Fruit fly (Drosophila melanogaster) whole organism, embryonic: Measurements from ENCODE around the gene CG14352.

Experiments used
- Asciz ChIP-seq: fragments of 200-800 bp; sonication (Bioruptor generic); optimal IDR thresholded peaks from 2 replicates; lab custom pipeline; 2017; ENCODE audit warnings: missing biosample characterization, mild to moderate bottlenecking, missing genetic modification characterization, missing genetic modification reagents
- B-H1 ChIP-seq: fragments of 200-800 bp; sonication (Bioruptor generic); IDR thresholded peaks from 3 replicates; pipeline ENCODE4 v1.3.6; 2022; ENCODE audit warnings: missing biosample characterization, missing genetic modification characterization
- BEAF-32 ChIP-seq: fragments of 200-800 bp; sonication (Bioruptor generic); optimal IDR thresholded peaks from 3 replicates; lab custom pipeline; 2017; ENCODE audit warnings: missing biosample characterization, missing genetic modification characterization, mild to moderate bottlenecking, moderate library complexity, missing genetic modification reagents
- Bteb2 ChIP-seq: fragments of 200-800 bp; sonication (Bioruptor generic); optimal IDR thresholded peaks from 2 replicates; lab custom pipeline; 2016; ENCODE audit warnings: missing biosample characterization, missing genetic modification characterization
- CG10267 ChIP-seq: fragments of 200-800 bp; sonication (Bioruptor generic); optimal IDR thresholded peaks from 2 replicates; lab custom pipeline; 2018; ENCODE audit warnings: missing biosample characterization, mild to moderate bottlenecking, missing genetic modification characterization, moderate library complexity
- CG10462 ChIP-seq: fragments of 200-800 bp; sonication (Bioruptor generic); optimal IDR thresholded peaks from 2 replicates; lab custom pipeline; 2016; ENCODE audit warnings: missing biosample characterization, missing genetic modification characterization
- CG11085 ChIP-seq: fragments of 200-800 bp; sonication (Bioruptor generic); IDR thresholded peaks from 2 replicates; pipeline ENCODE4 v1.3.6; 2022; ENCODE audit warnings: missing biosample characterization, missing genetic modification characterization
- CG11093 ChIP-seq: fragments of 200-800 bp; sonication (Bioruptor generic); IDR thresholded peaks from 3 replicates; pipeline ENCODE4 v1.3.6; 2022; ENCODE audit warnings: missing biosample characterization, missing genetic modification characterization
- CG11723 ChIP-seq: fragments of 200-800 bp; sonication (Bioruptor generic); optimal IDR thresholded peaks from 2 replicates; lab custom pipeline; 2017; ENCODE audit warnings: missing biosample characterization, mild to moderate bottlenecking, missing genetic modification characterization
- CG13624 ChIP-seq: fragments of 200-800 bp; sonication (Bioruptor generic); optimal IDR thresholded peaks from 2 replicates; lab custom pipeline; 2016; ENCODE audit warnings: missing biosample characterization, missing genetic modification characterization
- CG1792 ChIP-seq: fragments of 200-800 bp; sonication (Bioruptor generic); optimal IDR thresholded peaks from 2 replicates; lab custom pipeline; 2016; ENCODE audit warnings: missing biosample characterization, missing genetic modification characterization
- CG18619 ChIP-seq: fragments of 200-800 bp; sonication (Bioruptor generic); optimal IDR thresholded peaks from 3 replicates; lab custom pipeline; 2017; ENCODE audit warnings: missing biosample characterization, mild to moderate bottlenecking, missing genetic modification characterization
- CG2120 ChIP-seq: fragments of 200-800 bp; sonication (Bioruptor generic); optimal IDR thresholded peaks from 3 replicates; lab custom pipeline; 2016; ENCODE audit warnings: missing biosample characterization, missing genetic modification characterization
- CG34376 ChIP-seq: fragments of 200-800 bp; sonication (Bioruptor generic); optimal IDR thresholded peaks from 2 replicates; lab custom pipeline; 2018; ENCODE audit warnings: missing biosample characterization, mild to moderate bottlenecking, missing genetic modification characterization
- CG4282 ChIP-seq: fragments of 200-800 bp; sonication (Bioruptor generic); optimal IDR thresholded peaks from 2 replicates; lab custom pipeline; 2016; ENCODE audit warnings: missing biosample characterization, missing genetic modification characterization
- CG5953 ChIP-seq: fragments of 200-800 bp; sonication (Bioruptor generic); IDR thresholded peaks from 2 replicates; pipeline ENCODE4 v1.3.6; 2022; ENCODE audit warnings: missing biosample characterization, missing genetic modification characterization
- CG6254 ChIP-seq: fragments of 200-800 bp; sonication (Bioruptor generic); optimal IDR thresholded peaks from 3 replicates; lab custom pipeline; 2017; ENCODE audit warnings: mild to moderate bottlenecking, missing biosample characterization, missing genetic modification reagents, missing genetic modification characterization
- CG6791 ChIP-seq: fragments of 200-800 bp; sonication (Bioruptor generic); IDR thresholded peaks from 3 replicates; pipeline ENCODE4 v1.3.6; 2022; ENCODE audit warnings: missing biosample characterization, missing genetic modification characterization; ENCODE audit not compliant: partially characterized antibody
- CG7271 ChIP-seq: fragments of 200-800 bp; sonication (Bioruptor generic); optimal IDR thresholded peaks from 2 replicates; lab custom pipeline; 2018; ENCODE audit warnings: missing biosample characterization, mild to moderate bottlenecking, missing genetic modification characterization, moderate library complexity
- CG7928 ChIP-seq: fragments of 200-800 bp; sonication (Bioruptor generic); optimal IDR thresholded peaks from 2 replicates; lab custom pipeline; 2017; ENCODE audit warnings: missing biosample characterization, mild to moderate bottlenecking, missing genetic modification characterization
- CG9215 ChIP-seq: fragments of 200-800 bp; sonication (Bioruptor generic); IDR thresholded peaks from 2 replicates; pipeline ENCODE4 v1.3.6; 2022; ENCODE audit warnings: missing biosample characterization, missing genetic modification characterization
- CG9437 ChIP-seq: fragments of 200-800 bp; sonication (Bioruptor generic); optimal IDR thresholded peaks from 2 replicates; lab custom pipeline; 2018; ENCODE audit warnings: missing biosample characterization, mild to moderate bottlenecking, missing genetic modification characterization
- CTCF ChIP-seq: fragments of 200-800 bp; sonication (Bioruptor generic); optimal IDR thresholded peaks from 2 replicates; lab custom pipeline; 2017; ENCODE audit warnings: missing biosample characterization, mild to moderate bottlenecking, missing genetic modification characterization, moderate library complexity
- Eip74EF ChIP-seq, 2 experiments: fragments of 200-800 bp in 1 of 2; fragments of >200 bp in 1 of 2; sonication (Bioruptor generic) in 1 of 2; optimal IDR thresholded peaks; 2 replicates each; lab custom pipeline; 2017 to 2019; ENCODE audit warnings: missing biosample characterization in 2 of 2, missing genetic modification characterization in 2 of 2, mild to moderate bottlenecking in 1 of 2, moderate library complexity in 1 of 2
- HLH4C ChIP-seq: fragments of 200-800 bp; sonication (Bioruptor generic); IDR thresholded peaks from 3 replicates; pipeline ENCODE4 v1.3.6; 2022; ENCODE audit warnings: missing biosample characterization, missing genetic modification characterization; ENCODE audit not compliant: partially characterized antibody
- Hey ChIP-seq: fragments of 200-800 bp; sonication (Bioruptor generic); optimal IDR thresholded peaks from 3 replicates; lab custom pipeline; 2018; ENCODE audit warnings: missing biosample characterization, mild to moderate bottlenecking, missing genetic modification characterization
- HmgZ ChIP-seq: fragments of 200-800 bp; sonication (Bioruptor generic); optimal IDR thresholded peaks from 2 replicates; lab custom pipeline; 2018; ENCODE audit warnings: missing biosample characterization, mild to moderate bottlenecking, missing genetic modification characterization
- Mad ChIP-seq: fragments of 200-800 bp; sonication (Bioruptor generic); optimal IDR thresholded peaks from 2 replicates; lab custom pipeline; 2016; ENCODE audit warnings: missing biosample characterization, missing genetic modification characterization
- Ravus ChIP-seq: fragments of 200-800 bp; sonication (Bioruptor generic); IDR thresholded peaks from 2 replicates; pipeline ENCODE4 v1.3.6; 2022; ENCODE audit warnings: missing biosample characterization, missing genetic modification characterization
- Sry-δ ChIP-seq: fragments of 200-800 bp; sonication (Bioruptor generic); optimal IDR thresholded peaks from 2 replicates; lab custom pipeline; 2016; ENCODE audit warnings: missing biosample characterization, missing genetic modification characterization
- ac ChIP-seq: fragments of 200-800 bp; sonication (Bioruptor generic); optimal IDR thresholded peaks from 3 replicates; lab custom pipeline; 2017; ENCODE audit warnings: missing biosample characterization, mild to moderate bottlenecking, missing genetic modification characterization
- ara ChIP-seq: fragments of 200-800 bp; sonication (Bioruptor generic); IDR thresholded peaks from 2 replicates; pipeline ENCODE4 v1.3.6; 2022; ENCODE audit warnings: missing biosample characterization, missing genetic modification characterization
- ash1 ChIP-seq: fragments of 200-800 bp; sonication (Bioruptor generic); optimal IDR thresholded peaks from 2 replicates; lab custom pipeline; 2018; ENCODE audit warnings: missing biosample characterization, mild to moderate bottlenecking, missing genetic modification characterization
- cad ChIP-seq: fragments of >200 bp; optimal IDR thresholded peaks from 2 replicates; lab custom pipeline; 2017; ENCODE audit warnings: missing biosample characterization, missing genetic modification characterization
- chn ChIP-seq: fragments of 200-800 bp; sonication (Bioruptor generic); optimal IDR thresholded peaks from 2 replicates; lab custom pipeline; 2016; ENCODE audit warnings: missing biosample characterization, missing genetic modification characterization
- da ChIP-seq: fragments of 200-800 bp; sonication (Bioruptor generic); optimal IDR thresholded peaks from 2 replicates; lab custom pipeline; 2016; ENCODE audit warnings: missing biosample characterization, missing genetic modification characterization
- ewg ChIP-seq: fragments of 200-800 bp; sonication (Bioruptor generic); optimal IDR thresholded peaks from 3 replicates; lab custom pipeline; 2017; ENCODE audit warnings: mild to moderate bottlenecking, missing biosample characterization, missing genetic modification reagents, missing genetic modification characterization
- exex ChIP-seq: fragments of 200-800 bp; sonication (Bioruptor generic); optimal IDR thresholded peaks from 4 replicates; lab custom pipeline; 2018; ENCODE audit warnings: missing biosample characterization, mild to moderate bottlenecking, missing genetic modification characterization, moderate library complexity
- ftz-f1 ChIP-seq: fragments of 200-800 bp; sonication (Bioruptor generic); optimal IDR thresholded peaks from 2 replicates; lab custom pipeline; 2016; ENCODE audit warnings: missing biosample characterization, missing genetic modification characterization
- jing ChIP-seq: fragments of 200-800 bp; sonication (Bioruptor generic); optimal IDR thresholded peaks from 2 replicates; lab custom pipeline; 2018; ENCODE audit warnings: missing biosample characterization, mild to moderate bottlenecking, missing genetic modification characterization
- mld ChIP-seq: fragments of 200-800 bp; sonication (Bioruptor generic); IDR thresholded peaks from 3 replicates; pipeline ENCODE4 v1.3.6; 2022; ENCODE audit warnings: missing biosample characterization, missing genetic modification characterization; ENCODE audit not compliant: partially characterized antibody
- nerfin-1 ChIP-seq: fragments of 200-800 bp; sonication (Bioruptor generic); optimal IDR thresholded peaks from 3 replicates; lab custom pipeline; 2019; ENCODE audit warnings: missing biosample characterization, mild to moderate bottlenecking, missing genetic modification characterization, moderate library complexity
- nerfin-2 ChIP-seq: fragments of 200-800 bp; sonication (Bioruptor generic); IDR thresholded peaks from 2 replicates; pipeline ENCODE4 v1.3.6; 2022; ENCODE audit warnings: missing biosample characterization, missing genetic modification characterization; ENCODE audit not compliant: partially characterized antibody
- schlank ChIP-seq: fragments of 200-800 bp; sonication (Bioruptor generic); optimal IDR thresholded peaks from 2 replicates; lab custom pipeline; 2018; ENCODE audit warnings: missing biosample characterization, mild to moderate bottlenecking, missing genetic modification characterization
- stc ChIP-seq: fragments of 200-800 bp; sonication (Bioruptor generic); IDR thresholded peaks from 2 replicates; pipeline ENCODE4 v1.3.6; 2022; ENCODE audit warnings: missing biosample characterization, missing genetic modification characterization
- tgo ChIP-seq: fragments of 200-800 bp; sonication (Bioruptor generic); IDR thresholded peaks from 3 replicates; pipeline ENCODE4 v1.3.6; 2022; ENCODE audit warnings: missing biosample characterization, missing genetic modification characterization
- tx ChIP-seq: fragments of 200-800 bp; sonication (Bioruptor generic); optimal IDR thresholded peaks from 2 replicates; lab custom pipeline; 2016; ENCODE audit warnings: missing biosample characterization, missing genetic modification characterization
- unpg ChIP-seq: fragments of 200-800 bp; sonication (Bioruptor generic); optimal IDR thresholded peaks from 3 replicates; lab custom pipeline; 2018; ENCODE audit warnings: missing biosample characterization, mild to moderate bottlenecking, missing genetic modification characterization, moderate library complexity
- zf30C ChIP-seq: fragments of 200-800 bp; sonication (Bioruptor generic); optimal IDR thresholded peaks from 3 replicates; lab custom pipeline; 2018; ENCODE audit warnings: missing biosample characterization, mild to moderate bottlenecking, missing genetic modification characterization
- zfh2 ChIP-seq: fragments of 200-800 bp; sonication (Bioruptor generic); optimal IDR thresholded peaks from 2 replicates; lab custom pipeline; 2016; ENCODE audit warnings: missing biosample characterization, missing genetic modification characterization

The CG14352 gene

dm6 chr2L:1627824-1628501 is 16.8 kb downstream of the CG14352 start (continued):
- TF ChIP-seq CG9215 (GFP tag; lab: Robert Waterston, UW) = peak; percentile 51
- peak; percentile 56 for TF ChIP-seq zfh2 (GFP tag; lab: Kevin White, UChicago)
- no peak for TF ChIP-seq CG11085 (GFP tag; lab: Robert Waterston, UW)
- TF ChIP-seq CTCF = no peak
- no peak for TF ChIP-seq da
- TF ChIP-seq Mad (GFP tag; lab: Kevin White, UChicago) = no peak
- no peak for TF ChIP-seq Ravus (GFP tag; lab: Robert Waterston, UW)
- TF ChIP-seq ac (GFP tag; lab: Kevin White, UChicago) = no peak
- TF ChIP-seq CG1792 (GFP tag; lab: Kevin White, UChicago) = peak; percentile 50
- peak; percentile 43 for TF ChIP-seq zf30C (GFP tag; lab: Kevin White, UChicago)
- TF ChIP-seq ash1 = peak; percentile 33
- TF ChIP-seq Eip74EF (GFP tag; optimal IDR thresholded peaks at IDR 0.05; lab: Kevin White, UChicago) = peak in 1 of 2 experiments; percentile 30
- peak; percentile 16 for TF ChIP-seq Sry-δ
- TF ChIP-seq nerfin-2 (GFP tag; lab: Robert Waterston, UW) = no peak
- TF ChIP-seq CG34376 (GFP tag; lab: Kevin White, UChicago) = peak; percentile 84
- TF ChIP-seq ara (GFP tag; lab: Robert Waterston, UW) = no peak
- no peak for TF ChIP-seq CG11723 (GFP tag; lab: Kevin White, UChicago)
- TF ChIP-seq schlank (tag; lab: Kevin White, UChicago) = no peak
- TF ChIP-seq BEAF-32 (GFP tag; lab: Kevin White, UChicago) = no peak
- TF ChIP-seq CG6254 (GFP tag; lab: Kevin White, UChicago) = no peak
- TF ChIP-seq unpg (GFP tag; lab: Kevin White, UChicago) = peak; percentile 56
- TF ChIP-seq mld (GFP tag; lab: Robert Waterston, UW) = no peak
- TF ChIP-seq cad (GFP tag; lab: Kevin White, UChicago) = no peak
- no peak for TF ChIP-seq CG10462 (GFP tag; lab: Kevin White, UChicago)
- no peak for TF ChIP-seq CG10267
- TF ChIP-seq CG11093 (GFP tag; lab: Robert Waterston, UW) = no peak
- TF ChIP-seq Asciz = no peak
- no peak for TF ChIP-seq ewg
- TF ChIP-seq tx (GFP tag; lab: Kevin White, UChicago) = peak; percentile 46
- no peak for TF ChIP-seq CG7928 (GFP tag; lab: Kevin White, UChicago)
- TF ChIP-seq chn = no peak
- TF ChIP-seq Bteb2 (GFP tag; lab: Kevin White, UChicago) = peak; percentile 85
- TF ChIP-seq CG6791 (GFP tag; lab: Robert Waterston, UW) = no peak
- TF ChIP-seq ftz-f1 = peak; percentile 70
- TF ChIP-seq HmgZ = peak; percentile 40
- no peak for TF ChIP-seq HLH4C (GFP tag; lab: Robert Waterston, UW)
- TF ChIP-seq CG9437 (GFP tag; lab: Kevin White, UChicago) = no peak
- TF ChIP-seq stc = no peak; the same call in 1 of the 2 replicates
- peak; percentile 36 for TF ChIP-seq Hey (tag; lab: Kevin White, UChicago)
- TF ChIP-seq CG13624 = peak; percentile 81
- no peak for TF ChIP-seq B-H1
- no peak for TF ChIP-seq CG4282 (GFP tag; lab: Kevin White, UChicago)
- TF ChIP-seq exex (tag; lab: Kevin White, UChicago) = peak; percentile 88
- TF ChIP-seq CG7271 (tag; lab: Kevin White, UChicago) = no peak
- no peak for TF ChIP-seq CG5953 (GFP tag; lab: Robert Waterston, UW)
- TF ChIP-seq nerfin-1 (tag; lab: Kevin White, UChicago) = no peak
- peak; percentile 90 for TF ChIP-seq CG2120 (GFP tag; lab: Kevin White, UChicago)
- 0 out of 3 replicates have a peak, but pooled peaks have one; percentile 44 for TF ChIP-seq tgo
- peak; percentile 56 for TF ChIP-seq CG18619 (GFP tag; lab: Kevin White, UChicago)
- TF ChIP-seq jing (GFP tag; lab: Kevin White, UChicago) = no peak
